Worm (Caenorhabditis elegans) whole organism, mixed stage, embryonic: ENCODE results near the gene clec-60.

Source experiments
- M03D4.4 ChIP-seq: sonication (generic microtip); optimal IDR thresholded peaks from 2 replicates; lab custom pipeline; 2017; ENCODE audit warnings: mild to moderate bottlenecking, missing genetic modification characterization, missing compliant biosample characterization
- bed-3 ChIP-seq: fragments of 200-800 bp; sonication (Bioruptor generic); optimal IDR thresholded peaks from 3 replicates; lab custom pipeline; 2018; ENCODE audit warnings: mild to moderate bottlenecking, missing genetic modification characterization, moderate library complexity, missing compliant biosample characterization
- blmp-1 ChIP-seq: fragments of 150-350 bp; optimal IDR thresholded peaks from 2 replicates; lab custom pipeline; 2014; ENCODE audit warnings: missing biosample characterization, missing genetic modification characterization
- ceh-39 ChIP-seq: fragments of 150-350 bp; optimal IDR thresholded peaks from 2 replicates; lab custom pipeline; 2014; ENCODE audit warnings: missing biosample characterization, missing genetic modification characterization
- ceh-43 ChIP-seq: fragments of 200-800 bp; sonication (Bioruptor generic); optimal IDR thresholded peaks from 2 replicates; lab custom pipeline; 2018; ENCODE audit warnings: mild to moderate bottlenecking, missing genetic modification characterization, moderate library complexity, missing compliant biosample characterization
- ceh-83 ChIP-seq: fragments of 200-800 bp; sonication (Bioruptor generic); optimal IDR thresholded peaks from 2 replicates; lab custom pipeline; 2018; ENCODE audit warnings: mild to moderate bottlenecking, missing genetic modification characterization, missing compliant biosample characterization
- ces-1 ChIP-seq: fragments of 150-350 bp; optimal IDR thresholded peaks from 2 replicates; lab custom pipeline; 2014; ENCODE audit warnings: missing biosample characterization, missing genetic modification reagents, missing genetic modification characterization
- cnd-1 ChIP-seq: fragments of 200-800 bp; sonication (Bioruptor generic); optimal IDR thresholded peaks from 2 replicates; lab custom pipeline; 2018; ENCODE audit warnings: mild to moderate bottlenecking, missing genetic modification characterization, missing compliant biosample characterization
- drap-1 ChIP-seq: fragments of 200-800 bp; sonication (Bioruptor generic); optimal IDR thresholded peaks from 3 replicates; lab custom pipeline; 2018; ENCODE audit warnings: mild to moderate bottlenecking, missing genetic modification characterization, missing compliant biosample characterization
- elt-3 ChIP-seq: fragments of 150-350 bp; optimal IDR thresholded peaks from 2 replicates; lab custom pipeline; 2014; ENCODE audit warnings: missing biosample characterization, missing genetic modification characterization
- flh-1 ChIP-seq: fragments of 200-800 bp; sonication (Bioruptor generic); optimal IDR thresholded peaks from 2 replicates; lab custom pipeline; 2018; ENCODE audit warnings: mild to moderate bottlenecking, missing genetic modification characterization, moderate library complexity, missing compliant biosample characterization
- ham-2 ChIP-seq: fragments of 200-800 bp; sonication (Bioruptor generic); optimal IDR thresholded peaks from 2 replicates; lab custom pipeline; 2018; ENCODE audit warnings: mild to moderate bottlenecking, missing genetic modification characterization, missing compliant biosample characterization
- hlh-1 ChIP-seq: fragments of 150-350 bp; optimal IDR thresholded peaks from 2 replicates; lab custom pipeline; 2014; ENCODE audit warnings: missing biosample characterization, missing genetic modification reagents, missing genetic modification characterization
- lin-32 ChIP-seq: fragments of 200-800 bp; sonication (Bioruptor generic); optimal IDR thresholded peaks from 2 replicates; lab custom pipeline; 2018; ENCODE audit warnings: mild to moderate bottlenecking, missing genetic modification characterization, missing compliant biosample characterization
- lsy-2 ChIP-seq: fragments of 150-350 bp; optimal IDR thresholded peaks from 2 replicates; lab custom pipeline; 2014; ENCODE audit warnings: missing biosample characterization, missing genetic modification characterization
- mab-5 ChIP-seq: fragments of 150-350 bp; optimal IDR thresholded peaks from 2 replicates; lab custom pipeline; 2014; ENCODE audit warnings: missing biosample characterization, missing genetic modification characterization
- mep-1 ChIP-seq: fragments of 150-350 bp; optimal IDR thresholded peaks from 2 replicates; lab custom pipeline; 2017; ENCODE audit warnings: missing biosample characterization, missing genetic modification reagents, missing genetic modification characterization, inconsistent platforms
- nhr-12 ChIP-seq: fragments of 150-350 bp; optimal IDR thresholded peaks from 2 replicates; lab custom pipeline; 2014; ENCODE audit warnings: missing biosample characterization, missing genetic modification characterization
- nhr-2 ChIP-seq: fragments of 150-350 bp; optimal IDR thresholded peaks from 2 replicates; lab custom pipeline; 2014; ENCODE audit warnings: missing biosample characterization, missing genetic modification characterization
- nhr-237 ChIP-seq: fragments of 150-350 bp; optimal IDR thresholded peaks from 2 replicates; lab custom pipeline; 2014; ENCODE audit warnings: missing biosample characterization, missing genetic modification characterization
- nhr-76 ChIP-seq: sonication (generic microtip); optimal IDR thresholded peaks from 2 replicates; lab custom pipeline; 2017; ENCODE audit warnings: missing biosample characterization, missing genetic modification characterization
- pha-4 ChIP-seq: fragments of 150-350 bp; optimal IDR thresholded peaks from 2 replicates; lab custom pipeline; 2018; ENCODE audit warnings: missing biosample characterization, missing genetic modification reagents, missing genetic modification characterization
- sem-2 ChIP-seq: fragments of 200-800 bp; sonication (Bioruptor generic); optimal IDR thresholded peaks from 2 replicates; lab custom pipeline; 2018; ENCODE audit warnings: mild to moderate bottlenecking, missing genetic modification characterization, missing compliant biosample characterization
- snpc-4 ChIP-seq: fragments of 150-350 bp; optimal IDR thresholded peaks from 2 replicates; lab custom pipeline; 2014; ENCODE audit warnings: missing biosample characterization, missing genetic modification characterization
- sptf-1 ChIP-seq: sonication (generic microtip); optimal IDR thresholded peaks from 2 replicates; lab custom pipeline; 2017; ENCODE audit warnings: mild to moderate bottlenecking, missing genetic modification characterization, moderate library complexity, missing compliant biosample characterization
- tbx-8 ChIP-seq: fragments of 200-800 bp; sonication (Bioruptor generic); optimal IDR thresholded peaks from 2 replicates; lab custom pipeline; 2018; ENCODE audit warnings: mild to moderate bottlenecking, missing genetic modification characterization, moderate library complexity, missing compliant biosample characterization
- unc-120 ChIP-seq: sonication (generic microtip); optimal IDR thresholded peaks from 2 replicates; lab custom pipeline; 2017; ENCODE audit warnings: missing genetic modification characterization, missing compliant biosample characterization; ENCODE audit not compliant: poor library complexity, severe bottlenecking
- unc-39 ChIP-seq: fragments of 150-350 bp; optimal IDR thresholded peaks from 2 replicates; lab custom pipeline; 2014; ENCODE audit warnings: missing biosample characterization, missing genetic modification characterization
- unc-62 ChIP-seq: fragments of 150-350 bp; optimal IDR thresholded peaks from 2 replicates; lab custom pipeline; 2014; ENCODE audit warnings: missing biosample characterization, missing genetic modification reagents, missing genetic modification characterization
- zip-8 ChIP-seq: fragments of 150-350 bp; optimal IDR thresholded peaks from 2 replicates; lab custom pipeline; 2014; ENCODE audit warnings: missing biosample characterization, missing genetic modification characterization
- ztf-11 ChIP-seq: fragments of 150-350 bp; optimal IDR thresholded peaks from 2 replicates; lab custom pipeline; 2014; ENCODE audit warnings: missing biosample characterization, missing genetic modification characterization

clec-60 gene

ce11 chrII:10515422-10515821 lies 33.7 kb upstream of the clec-60 start:
- TF ChIP-seq ceh-43 (GFP tag; lab: Kevin White, UChicago) = no peak
- no peak for TF ChIP-seq mab-5 (tag; lab: Kevin White, UChicago)
- TF ChIP-seq elt-3 = no peak
- TF ChIP-seq ztf-11 (tag; lab: Kevin White, UChicago) = no peak
- no peak for TF ChIP-seq snpc-4
- no peak for TF ChIP-seq nhr-12 (tag; lab: Kevin White, UChicago)
- no peak for TF ChIP-seq zip-8 (tag; lab: Kevin White, UChicago)
- no peak for TF ChIP-seq ham-2 (GFP tag; lab: Kevin White, UChicago)
- no peak for TF ChIP-seq hlh-1 (tag; lab: Kevin White, UChicago)
- no peak for TF ChIP-seq mep-1
- TF ChIP-seq bed-3 = no peak
- no peak for TF ChIP-seq sptf-1 (tag; lab: Kevin White, UChicago)
- no peak for TF ChIP-seq sem-2 (GFP tag; lab: Kevin White, UChicago)
- no peak for TF ChIP-seq pha-4 (tag; lab: Kevin White, UChicago)
- TF ChIP-seq, all 35 proteins: peak for 0

DNA sequence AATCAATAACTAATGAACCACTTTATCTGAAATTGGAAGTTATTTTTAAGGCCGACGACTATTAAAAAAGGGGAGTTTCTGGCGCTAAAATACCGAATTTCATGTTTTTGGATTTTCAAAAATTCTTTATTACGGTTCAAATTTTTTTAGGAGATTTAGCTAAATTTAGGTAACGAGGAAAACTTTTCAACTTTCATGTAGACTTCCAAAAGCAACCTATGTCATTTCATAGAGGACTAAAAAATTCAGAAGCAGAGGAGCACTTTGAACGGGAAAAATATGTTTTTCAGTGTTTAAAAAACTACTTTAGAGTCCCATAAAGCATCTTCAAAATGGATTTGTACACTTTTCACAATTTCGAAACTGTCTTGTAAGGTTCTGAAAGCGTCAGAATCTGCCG lies 31.7 kb upstream of the clec-60 start:
- TF ChIP-seq blmp-1 (no peak), ces-1 (GFP tag; lab: Kevin White, UChicago) (no peak), sem-2 (GFP tag; lab: Kevin White, UChicago) (no peak), pha-4 (tag; lab: Kevin White, UChicago) (no peak), ztf-11 (tag; lab: Kevin White, UChicago) (no peak), lin-32 (no peak), lsy-2 (tag; lab: Kevin White, UChicago) (no peak), unc-120 (tag; lab: Kevin White, UChicago) (no peak), ham-2 (GFP tag; lab: Kevin White, UChicago) (no peak), M03D4.4 (tag; lab: Kevin White, UChicago) (no peak), cnd-1 (tag; lab: Kevin White, UChicago) (no peak), sptf-1 (tag; lab: Kevin White, UChicago) (no peak), bed-3 (no peak)

ce11 chrII:10510242-10510641 lies 28.6 kb upstream of the clec-60 start, which contains the start of gene F59B10.3:
TSS of gene F59B10.3 (plus strand) at chrII:10510542.
- no peak for TF ChIP-seq ceh-43 (GFP tag; lab: Kevin White, UChicago)
- TF ChIP-seq nhr-237 = no peak
- no peak for TF ChIP-seq nhr-2
- no peak for TF ChIP-seq drap-1
- TF ChIP-seq lsy-2 (tag; lab: Kevin White, UChicago) = no peak
- TF ChIP-seq tbx-8 (GFP tag; lab: Kevin White, UChicago) = no peak
- peak; percentile 63 for TF ChIP-seq pha-4 (tag; lab: Kevin White, UChicago)
- TF ChIP-seq M03D4.4 (tag; lab: Kevin White, UChicago) = no peak

ce11 chrII:10509746-10510145 lies 28.1 kb upstream of the clec-60 start, which contains the start of gene F59B10.2:
TSS of gene F59B10.2 (minus strand) at chrII:10509846.
- no peak for TF ChIP-seq sptf-1 (tag; lab: Kevin White, UChicago)
- TF ChIP-seq M03D4.4 (tag; lab: Kevin White, UChicago) = no peak
- no peak for TF ChIP-seq ceh-39
- TF ChIP-seq ztf-11 (tag; lab: Kevin White, UChicago) = no peak
- no peak for TF ChIP-seq flh-1 (GFP tag; lab: Kevin White, UChicago)
- no peak for TF ChIP-seq unc-120 (tag; lab: Kevin White, UChicago)
- no peak for TF ChIP-seq ham-2 (GFP tag; lab: Kevin White, UChicago)
- no peak for TF ChIP-seq snpc-4
- no peak for TF ChIP-seq blmp-1
- TF ChIP-seq mab-5 (tag; lab: Kevin White, UChicago) = no peak
- TF ChIP-seq hlh-1 (tag; lab: Kevin White, UChicago) = no peak

DNA sequence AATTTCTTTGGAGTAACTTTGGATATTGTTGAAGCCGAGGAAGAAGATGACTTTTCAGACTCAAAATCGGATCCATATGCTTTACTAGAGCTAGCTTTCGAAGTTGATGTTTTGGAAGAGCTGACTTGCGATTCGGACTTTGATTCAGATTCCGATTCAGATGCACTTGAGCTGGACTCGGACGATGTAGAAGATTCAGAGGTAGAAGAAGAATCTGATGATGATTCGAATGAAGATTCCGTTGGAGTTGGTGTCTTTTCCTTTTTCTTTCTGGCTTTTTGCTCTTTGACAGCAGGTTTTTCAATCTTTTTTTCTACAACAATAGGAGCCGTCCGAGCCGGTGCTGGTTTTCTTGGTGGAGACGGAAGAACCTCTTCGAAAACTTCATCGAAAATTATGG lies 26.2 kb upstream of the clec-60 start:
- TF ChIP-seq ztf-11 (tag; lab: Kevin White, UChicago) (no peak), nhr-76 (tag; lab: Kevin White, UChicago) (no peak), ceh-39 (no peak), drap-1 (no peak), unc-62 (no peak), cnd-1 (tag; lab: Kevin White, UChicago) (no peak), M03D4.4 (tag; lab: Kevin White, UChicago) (no peak), ceh-83 (GFP tag; lab: Kevin White, UChicago) (no peak), lin-32 (no peak), nhr-12 (tag; lab: Kevin White, UChicago) (no peak), unc-120 (tag; lab: Kevin White, UChicago) (no peak), elt-3 (no peak), pha-4 (tag; lab: Kevin White, UChicago) (no peak), snpc-4 (no peak), sptf-1 (tag; lab: Kevin White, UChicago) (no peak), unc-39 (tag; lab: Kevin White, UChicago) (no peak), nhr-2 (no peak), hlh-1 (tag; lab: Kevin White, UChicago) (no peak)
